Worm (Caenorhabditis elegans): ENCODE results near the gene srw-142.

DNA sequence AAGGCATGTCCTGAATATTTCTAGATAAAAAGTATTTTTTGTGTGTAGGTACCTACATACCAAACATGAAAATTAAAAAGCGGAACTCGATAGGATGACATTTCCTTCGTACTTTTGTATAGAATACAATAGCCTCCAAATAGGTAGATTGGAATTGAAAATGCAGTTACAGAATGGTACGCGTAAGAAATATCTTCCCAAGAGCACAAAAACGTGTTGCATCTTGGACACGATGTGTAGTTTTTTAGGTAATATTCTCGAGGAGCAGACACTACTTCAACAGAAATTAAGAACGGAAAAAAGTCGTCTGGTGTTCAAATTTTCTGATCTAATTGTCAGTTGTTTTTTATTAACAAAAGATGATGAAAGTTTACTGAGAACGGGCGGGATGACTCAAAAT is 29.3 kb upstream of the srw-142 start, which contains the start of gene srh-85:
- TF ChIP-seq unc-62 (GFP tag; optimal IDR thresholded peaks at IDR 0.05): no peak
- TF ChIP-seq aly-2 (tag; optimal IDR thresholded peaks at IDR 0.05): no peak
- no peak for TF ChIP-seq fos-1 (tag; optimal IDR thresholded peaks at IDR 0.05)
- no peak for TF ChIP-seq egl-27 (tag; optimal IDR thresholded peaks at IDR 0.05)
- no peak for TF ChIP-seq ZK546.5 (tag; optimal IDR thresholded peaks at IDR 0.05)
- no peak for TF ChIP-seq ztf-11 (tag; optimal IDR thresholded peaks at IDR 0.05)
- TF ChIP-seq elt-3 (tag; optimal IDR thresholded peaks at IDR 0.05): no peak
- TF ChIP-seq nhr-23 (tag; optimal IDR thresholded peaks at IDR 0.05): no peak
- TF ChIP-seq nhr-237 (tag; optimal IDR thresholded peaks at IDR 0.05): no peak
- no peak for TF ChIP-seq nhr-77 (tag; optimal IDR thresholded peaks at IDR 0.05)
